Fruit fly (Drosophila melanogaster): ENCODE measurements around the gene tant.
A peak's percentile ranks its signal among the peaks of the same experiment; 100 is the strongest.

The tant gene

DNA sequence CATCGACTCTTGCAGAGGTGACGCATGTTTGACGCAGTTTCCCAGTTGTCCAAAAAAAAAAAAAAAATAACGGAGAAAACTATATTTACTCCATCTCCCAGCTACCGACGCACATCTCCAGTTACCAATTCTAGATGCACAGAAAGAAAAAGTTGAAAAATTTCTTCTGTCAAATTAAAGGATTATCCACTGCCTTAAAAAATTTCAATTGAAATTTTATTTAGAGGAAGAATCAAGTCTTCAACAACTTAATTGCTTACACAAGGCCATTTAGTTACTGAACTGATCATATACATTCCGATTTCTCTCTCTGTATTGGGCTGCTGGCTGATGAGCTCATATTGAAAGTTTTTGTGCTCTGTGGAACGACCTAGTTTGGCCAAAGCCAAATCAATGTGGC, 31.1 kb downstream of the tant start (continued):
- TF ChIP-seq Eip74EF (GFP tag; optimal IDR thresholded peaks at IDR 0.05) (no peak), NFAT (GFP tag; IDR thresholded peaks at IDR 0.05) (no peak), tgo (GFP tag; IDR thresholded peaks at IDR 0.05) (no peak), E2f1 (GFP tag; IDR thresholded peaks at IDR 0.05) (no peak), mam (GFP tag; optimal IDR thresholded peaks at IDR 0.05) (peak; percentile 47), sens (GFP tag) (peak; percentile 69), CG16815 (GFP tag; optimal IDR thresholded peaks at IDR 0.05) (no peak), CG34376 (GFP tag; optimal IDR thresholded peaks at IDR 0.05) (no peak), CG12155 (GFP tag; optimal IDR thresholded peaks at IDR 0.05) (peak; percentile 23), danr (GFP tag; IDR thresholded peaks at IDR 0.05) (no peak), CG9817 (tag; optimal IDR thresholded peaks at IDR 0.05) (peak; percentile 45), pita (GFP tag; optimal IDR thresholded peaks at IDR 0.05) (no peak), CG2120 (GFP tag; optimal IDR thresholded peaks at IDR 0.05) (peak; percentile 62), CG9797 (GFP tag; optimal IDR thresholded peaks at IDR 0.05) (no peak), CG7839 (tag; optimal IDR thresholded peaks at IDR 0.05) (peak; percentile 40), croc (GFP tag; conservative IDR thresholded peaks at IDR 0.05) (peak; percentile 44; the same call in 1 of the 3 replicates), HLH54F (GFP tag; optimal IDR thresholded peaks at IDR 0.05) (no peak), CG2129 (GFP tag; IDR thresholded peaks at IDR 0.05; ENCODE audit: partially characterized antibody) (no peak), peb (GFP tag; IDR thresholded peaks at IDR 0.05) (no peak), nmo (GFP tag; optimal IDR thresholded peaks at IDR 0.05) (peak; percentile 24), Hr78 (GFP tag; optimal IDR thresholded peaks at IDR 0.05) (no peak), pum (GFP tag; optimal IDR thresholded peaks at IDR 0.05) (peak; percentile 22), CG11085 (GFP tag; IDR thresholded peaks at IDR 0.05) (no peak), CG1647 (GFP tag; optimal IDR thresholded peaks at IDR 0.05) (no peak), zen2 (GFP tag; IDR thresholded peaks at IDR 0.05; ENCODE audit: partially characterized antibody) (no peak), jumu (GFP tag; optimal IDR thresholded peaks at IDR 0.05) (peak; percentile 24), HmgD (GFP tag; optimal IDR thresholded peaks at IDR 0.05) (no peak), CG16863 (GFP tag; optimal IDR thresholded peaks at IDR 0.05) (no peak), maf-S (GFP tag; optimal IDR thresholded peaks at IDR 0.05) (peak; percentile 15), ERR (GFP tag; optimal IDR thresholded peaks at IDR 0.05) (no peak), PHDP (tag; optimal IDR thresholded peaks at IDR 0.05) (peak; percentile 35), D (optimal IDR thresholded peaks at IDR 0.05) (no peak), D (GFP tag; optimal IDR thresholded peaks at IDR 0.05) (no peak), chif (GFP tag; optimal IDR thresholded peaks at IDR 0.05) (peak; percentile 27 to 29), CG16779 (GFP tag; IDR thresholded peaks at IDR 0.05) (no peak), Hsf (GFP tag; optimal IDR thresholded peaks at IDR 0.05) (peak; percentile 7), pnt (GFP tag; optimal IDR thresholded peaks at IDR 0.05) (peak; percentile 12), CG32772 (GFP tag; IDR thresholded peaks at IDR 0.05) (no peak), so (GFP tag; IDR thresholded peaks at IDR 0.05) (0 out of 3 replicates have a peak, but pooled peaks have one; percentile 24), CG14965 (GFP tag; optimal IDR thresholded peaks at IDR 0.05; ENCODE audit: borderline replicate concordance) (no peak), Bdp1 (GFP tag; optimal IDR thresholded peaks at IDR 0.05) (no peak), cwo (GFP tag; optimal IDR thresholded peaks at IDR 0.05) (no peak), ken (GFP tag; IDR thresholded peaks at IDR 0.05) (peak; percentile 21; the same call in 1 of the 3 replicates), CG8388 (GFP tag; optimal IDR thresholded peaks at IDR 0.05) (peak; percentile 38), Ravus (GFP tag; IDR thresholded peaks at IDR 0.05) (no peak), ATbp (GFP tag; optimal IDR thresholded peaks at IDR 0.05) (peak; percentile 27), CG2889 (GFP tag; IDR thresholded peaks at IDR 0.05) (0 out of 3 replicates have a peak, but pooled peaks have one; percentile 33), Antp (GFP tag; optimal IDR thresholded peaks at IDR 0.05) (peak; percentile 7), zf30C (GFP tag; optimal IDR thresholded peaks at IDR 0.05) (no peak), CG10209 (GFP tag; optimal IDR thresholded peaks at IDR 0.05) (peak; percentile 6), Ets65A (GFP tag) (peak; percentile 70), Dip3 (GFP tag; optimal IDR thresholded peaks at IDR 0.05) (peak; percentile 3)

Data from whole organism, embryonic.